Worm (Caenorhabditis elegans) whole organism, late embryonic: Measurements from ENCODE around the gene R12B2.6.
A peak's percentile ranks its signal among the peaks of the same experiment; 100 is the strongest.

ENCODE experiments used
- C08G9.2 ChIP-seq: sonication (generic microtip); optimal IDR thresholded peaks from 2 replicates; lab custom pipeline; 2016; ENCODE audit warnings: mild to moderate bottlenecking, missing genetic modification characterization, moderate library complexity, missing compliant biosample characterization
- C38D4.7 ChIP-seq: fragments of 200-800 bp; sonication (Bioruptor generic); optimal IDR thresholded peaks from 2 replicates; lab custom pipeline; 2018; ENCODE audit warnings: mild to moderate bottlenecking, missing genetic modification characterization, moderate library complexity, missing compliant biosample characterization
- F13H6.1 ChIP-seq: sonication (generic microtip); optimal IDR thresholded peaks from 2 replicates; lab custom pipeline; 2016; ENCODE audit warnings: missing genetic modification characterization, missing compliant biosample characterization
- K02D7.2 ChIP-seq: sonication (generic microtip); optimal IDR thresholded peaks from 2 replicates; lab custom pipeline; 2017; ENCODE audit warnings: mild to moderate bottlenecking, missing genetic modification characterization, missing compliant biosample characterization
- Y22D7AL.16 ChIP-seq: sonication (generic microtip); optimal IDR thresholded peaks from 2 replicates; lab custom pipeline; 2016; ENCODE audit warnings: missing genetic modification characterization, missing compliant biosample characterization
- ceh-14 ChIP-seq: sonication (generic microtip); optimal IDR thresholded peaks from 2 replicates; lab custom pipeline; 2016; ENCODE audit warnings: missing genotype, missing genetic modification characterization, missing compliant biosample characterization
- ceh-2 ChIP-seq: sonication (generic microtip); optimal IDR thresholded peaks from 2 replicates; lab custom pipeline; 2016; ENCODE audit warnings: missing genotype, missing genetic modification characterization, missing compliant biosample characterization
- ceh-31 ChIP-seq: sonication (generic microtip); optimal IDR thresholded peaks from 2 replicates; lab custom pipeline; 2016; ENCODE audit warnings: missing genetic modification characterization, missing compliant biosample characterization
- ceh-45 ChIP-seq: fragments of 200-800 bp; sonication (Bioruptor generic); IDR thresholded peaks from 2 replicates; pipeline ENCODE4 v1.3.6; 2022; ENCODE audit warnings: missing genetic modification reagents, missing genetic modification characterization, missing compliant biosample characterization
- ceh-48 ChIP-seq: sonication (generic microtip); optimal IDR thresholded peaks from 2 replicates; lab custom pipeline; 2016; ENCODE audit warnings: missing genetic modification characterization, inconsistent platforms, missing compliant biosample characterization
- ceh-9 ChIP-seq: sonication (generic microtip); optimal IDR thresholded peaks from 2 replicates; lab custom pipeline; 2016; ENCODE audit warnings: mild to moderate bottlenecking, missing genetic modification characterization, inconsistent platforms, missing compliant biosample characterization
- dmd-4 ChIP-seq: sonication (generic microtip); optimal IDR thresholded peaks from 2 replicates; lab custom pipeline; 2016; ENCODE audit warnings: borderline replicate concordance, missing genetic modification characterization, missing compliant biosample characterization
- elt-2 ChIP-seq: sonication (generic microtip); optimal IDR thresholded peaks from 2 replicates; lab custom pipeline; 2016; ENCODE audit warnings: missing genetic modification reagents, missing genetic modification characterization, missing compliant biosample characterization
- ets-4 ChIP-seq: sonication (generic microtip); optimal IDR thresholded peaks from 2 replicates; lab custom pipeline; 2016; ENCODE audit warnings: missing genetic modification characterization, missing compliant biosample characterization
- fax-1 ChIP-seq: sonication (generic microtip); optimal IDR thresholded peaks from 2 replicates; lab custom pipeline; 2016; ENCODE audit warnings: missing genotype, missing genetic modification characterization, missing compliant biosample characterization
- fkh-6 ChIP-seq: sonication (generic microtip); optimal IDR thresholded peaks from 2 replicates; lab custom pipeline; 2016; ENCODE audit warnings: missing genetic modification characterization, missing compliant biosample characterization
- gmeb-2 ChIP-seq: sonication (generic microtip); optimal IDR thresholded peaks from 2 replicates; lab custom pipeline; 2016; ENCODE audit warnings: missing genetic modification characterization, inconsistent platforms, missing compliant biosample characterization
- hlh-15 ChIP-seq: sonication (generic microtip); optimal IDR thresholded peaks from 2 replicates; lab custom pipeline; 2016; ENCODE audit warnings: missing genetic modification characterization, missing compliant biosample characterization
- hlh-8 ChIP-seq: sonication (generic microtip); optimal IDR thresholded peaks from 2 replicates; lab custom pipeline; 2016; ENCODE audit warnings: missing genotype, missing genetic modification characterization, missing compliant biosample characterization
- lim-6 ChIP-seq: sonication (generic microtip); optimal IDR thresholded peaks from 2 replicates; lab custom pipeline; 2016; ENCODE audit warnings: missing genetic modification characterization, missing compliant biosample characterization
- lin-11 ChIP-seq: fragments of 200-800 bp; sonication (Bioruptor generic); optimal IDR thresholded peaks from 2 replicates; lab custom pipeline; 2018; ENCODE audit warnings: mild to moderate bottlenecking, missing genetic modification characterization, missing compliant biosample characterization
- mec-3 ChIP-seq: sonication (generic microtip); optimal IDR thresholded peaks from 2 replicates; lab custom pipeline; 2016; ENCODE audit warnings: borderline replicate concordance, missing genetic modification characterization, missing compliant biosample characterization
- nfya-1 ChIP-seq: sonication (generic microtip); optimal IDR thresholded peaks from 2 replicates; lab custom pipeline; 2017; ENCODE audit warnings: missing genetic modification characterization, mild to moderate bottlenecking, missing compliant biosample characterization, antibody characterized with exemption, moderate library complexity
- nhr-11 ChIP-seq: fragments of 150-350 bp; optimal IDR thresholded peaks from 2 replicates; lab custom pipeline; 2014; ENCODE audit warnings: missing biosample characterization, missing genetic modification characterization
- nhr-232 ChIP-seq: sonication (generic microtip); optimal IDR thresholded peaks from 2 replicates; lab custom pipeline; 2016; ENCODE audit warnings: missing genetic modification characterization, missing compliant biosample characterization
- odd-2 ChIP-seq: sonication (generic microtip); optimal IDR thresholded peaks from 2 replicates; lab custom pipeline; 2017; ENCODE audit warnings: antibody characterized with exemption, mild to moderate bottlenecking, missing genetic modification characterization, missing compliant biosample characterization
- pag-3 ChIP-seq: sonication (generic microtip); optimal IDR thresholded peaks from 2 replicates; lab custom pipeline; 2016; ENCODE audit warnings: missing compliant biosample characterization, missing genetic modification characterization, borderline replicate concordance
- pax-1 ChIP-seq: fragments of 150-350 bp; optimal IDR thresholded peaks from 2 replicates; lab custom pipeline; 2014; ENCODE audit warnings: missing biosample characterization, missing genetic modification characterization
- pha-4 ChIP-seq: fragments of 150-350 bp; optimal IDR thresholded peaks from 2 replicates; lab custom pipeline; 2018; ENCODE audit warnings: missing biosample characterization, missing genetic modification reagents, missing genetic modification characterization
- pros-1 ChIP-seq: fragments of 150-350 bp; optimal IDR thresholded peaks from 2 replicates; lab custom pipeline; 2014; ENCODE audit warnings: missing biosample characterization, missing genetic modification reagents, missing genetic modification characterization
- rnt-1 ChIP-seq: sonication (generic microtip); optimal IDR thresholded peaks from 2 replicates; lab custom pipeline; 2016; ENCODE audit warnings: missing genetic modification characterization, missing compliant biosample characterization
- sdc-2 ChIP-seq: sonication (generic microtip); optimal IDR thresholded peaks from 2 replicates; lab custom pipeline; 2016; ENCODE audit warnings: missing genotype, missing genetic modification characterization, missing compliant biosample characterization
- sox-4 ChIP-seq: sonication (generic microtip); optimal IDR thresholded peaks from 2 replicates; lab custom pipeline; 2017; ENCODE audit warnings: mild to moderate bottlenecking, missing genetic modification characterization, inconsistent platforms, missing compliant biosample characterization
- tbx-2 ChIP-seq: sonication (generic microtip); optimal IDR thresholded peaks from 2 replicates; lab custom pipeline; 2016; ENCODE audit warnings: missing genetic modification characterization, missing compliant biosample characterization
- tbx-7 ChIP-seq: sonication (generic microtip); optimal IDR thresholded peaks from 2 replicates; lab custom pipeline; 2016; ENCODE audit warnings: missing genotype, missing genetic modification characterization, missing compliant biosample characterization
- unc-3 ChIP-seq, 2 experiments: fragments of 200-800 bp in 1 of 2; sonication (Bioruptor generic) in 1 of 2; sonication (generic microtip) in 1 of 2; conservative IDR thresholded peaks in 1 of 2; optimal IDR thresholded peaks in 1 of 2; 2 replicates each; pipeline versions ENCODE4 v1.3.6 to Lab custom; 2016 to 2022; ENCODE audit warnings: missing compliant biosample characterization in 2 of 2, missing genetic modification characterization in 2 of 2, missing genetic modification reagents in 1 of 2
- unc-42 ChIP-seq: sonication (generic microtip); optimal IDR thresholded peaks from 2 replicates; lab custom pipeline; 2016; ENCODE audit warnings: missing genotype, missing genetic modification characterization, missing compliant biosample characterization
- unc-55 ChIP-seq: sonication (generic microtip); optimal IDR thresholded peaks from 2 replicates; lab custom pipeline; 2017; ENCODE audit warnings: missing biosample characterization, missing genetic modification reagents, missing genetic modification characterization
- unc-86 ChIP-seq: sonication (generic microtip); optimal IDR thresholded peaks from 2 replicates; lab custom pipeline; 2016; ENCODE audit warnings: missing genetic modification characterization, missing compliant biosample characterization
- ztf-16 ChIP-seq: sonication (generic microtip); optimal IDR thresholded peaks from 2 replicates; lab custom pipeline; 2017; ENCODE audit warnings: missing genetic modification characterization, missing compliant biosample characterization

The R12B2.6 gene

ce11 chrIII:5875705-5876104 is 41.8 kb upstream of the R12B2.6 start:
- peak; percentile 74 for TF ChIP-seq elt-2 (tag; lab: Kevin White, UChicago)
- no peak for TF ChIP-seq lin-11 (tag; lab: Kevin White, UChicago)
- TF ChIP-seq, all 69 proteins: peak for 1

- no peak for TF ChIP-seq nhr-232 (tag; lab: Kevin White, UChicago)
- no peak for TF ChIP-seq lim-6 (tag; lab: Kevin White, UChicago)
- TF ChIP-seq fkh-6: no peak
- no peak for TF ChIP-seq ceh-2
- TF ChIP-seq ceh-14: no peak
- TF ChIP-seq sdc-2 (tag; lab: Kevin White, UChicago): no peak
- no peak for TF ChIP-seq unc-86
- no peak for TF ChIP-seq unc-42 (tag; lab: Kevin White, UChicago)
- TF ChIP-seq dmd-4 (tag; lab: Kevin White, UChicago): no peak
- no peak for TF ChIP-seq ceh-31
- no peak for TF ChIP-seq C38D4.7
- no peak for TF ChIP-seq ztf-16 (tag; lab: Kevin White, UChicago)
- no peak for TF ChIP-seq ceh-9 (tag; lab: Kevin White, UChicago)
- no peak for TF ChIP-seq hlh-15 (tag; lab: Kevin White, UChicago)
- TF ChIP-seq gmeb-2 (tag; lab: Kevin White, UChicago): no peak
- no peak for TF ChIP-seq K02D7.2
Measured at ce11 chrIII:5875418-5875702, 41.4 kb upstream of the R12B2.6 start.

DNA sequence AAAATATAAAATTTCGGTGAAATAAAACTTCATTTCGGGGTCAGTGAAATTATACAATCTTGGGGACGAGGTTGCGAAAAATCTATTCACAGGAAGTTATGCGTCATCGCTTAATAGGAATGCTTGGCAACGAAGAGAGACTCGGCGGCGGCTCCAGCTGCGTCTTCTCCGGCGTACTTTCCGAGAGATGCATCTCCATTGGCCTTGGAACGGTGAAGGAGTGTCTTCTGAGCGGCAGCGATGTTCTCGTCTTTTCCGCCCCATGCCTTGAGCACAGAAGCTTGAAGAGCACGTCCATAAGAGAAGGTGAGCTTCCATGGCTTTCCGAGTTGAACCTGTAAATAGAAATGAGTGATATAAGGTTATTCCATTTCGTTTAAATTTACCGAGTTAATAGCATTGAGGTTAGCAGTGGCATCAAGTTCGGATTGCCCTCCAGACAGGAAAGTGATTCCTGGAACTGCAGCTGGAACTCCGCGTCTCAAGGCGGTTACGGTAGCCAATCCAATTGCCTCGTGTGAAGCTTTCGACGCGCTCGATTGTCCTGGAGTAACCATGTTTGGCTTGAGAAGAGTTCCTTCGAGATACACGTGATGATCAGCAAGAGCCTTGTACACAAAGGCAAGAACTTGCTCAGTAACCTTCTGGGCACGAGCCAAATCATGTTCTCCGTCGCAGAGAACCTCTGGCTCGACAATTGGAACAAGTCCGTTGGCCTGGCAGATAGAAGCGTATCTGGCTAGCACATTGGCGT is 40.9 kb upstream of the R12B2.6 start:
- no peak for TF ChIP-seq fkh-6
- TF ChIP-seq lim-6 (tag; lab: Kevin White, UChicago): no peak
- TF ChIP-seq unc-42 (tag; lab: Kevin White, UChicago): no peak
- TF ChIP-seq rnt-1 (tag; lab: Kevin White, UChicago): no peak
- TF ChIP-seq hlh-15 (tag; lab: Kevin White, UChicago): no peak
- TF ChIP-seq Y22D7AL.16 (tag; lab: Kevin White, UChicago): no peak
- TF ChIP-seq mec-3 (tag; lab: Kevin White, UChicago): no peak
- no peak for TF ChIP-seq nhr-11 (tag; lab: Kevin White, UChicago)
- no peak for TF ChIP-seq lin-11 (tag; lab: Kevin White, UChicago)
- no peak for TF ChIP-seq tbx-7 (tag; lab: Kevin White, UChicago)
- TF ChIP-seq nfya-1 (tag; lab: Kevin White, UChicago): no peak
- no peak for TF ChIP-seq pha-4 (tag; lab: Kevin White, UChicago)
- no peak for TF ChIP-seq sox-4 (tag; lab: Kevin White, UChicago)

ce11 chrIII:5874263-5874662 is 40.3 kb upstream of the R12B2.6 start:
- no peak for TF ChIP-seq ceh-45
- no peak for TF ChIP-seq F13H6.1 (tag; lab: Kevin White, UChicago)
- TF ChIP-seq unc-55: peak; percentile 59

ce11 chrIII:5872288-5872687 is 38.3 kb upstream of the R12B2.6 start:
- TF ChIP-seq fkh-6 (no peak), unc-3 (GFP tag; conservative IDR thresholded peaks at IDR 0.05; lab: Robert Waterston, UW) (no peak), unc-3 (tag; optimal IDR thresholded peaks at IDR 0.05; lab: Kevin White, UChicago) (no peak), sox-4 (tag; lab: Kevin White, UChicago) (no peak), hlh-8 (tag; lab: Kevin White, UChicago) (peak; percentile 36), lim-6 (tag; lab: Kevin White, UChicago) (no peak)
- TF ChIP-seq, all 69 proteins: peak for 1

- TF ChIP-seq odd-2 (tag; lab: Kevin White, UChicago) (no peak), ets-4 (peak; percentile 99), pros-1 (tag; lab: Kevin White, UChicago) (no peak), unc-86 (no peak), ceh-14 (peak; percentile 35), pag-3 (tag; lab: Kevin White, UChicago) (no peak), lin-11 (tag; lab: Kevin White, UChicago) (no peak), ceh-2 (peak; percentile 80), ceh-31 (peak; percentile 89), tbx-2 (tag; lab: Kevin White, UChicago) (peak; percentile 85), fax-1 (tag; lab: Kevin White, UChicago) (peak; percentile 53), nhr-232 (tag; lab: Kevin White, UChicago) (no peak), C08G9.2 (tag; lab: Kevin White, UChicago) (peak; percentile 86), ceh-48 (no peak), elt-2 (tag; lab: Kevin White, UChicago) (peak; percentile 38), nhr-11 (tag; lab: Kevin White, UChicago) (no peak), nfya-1 (tag; lab: Kevin White, UChicago) (peak; percentile 7), F13H6.1 (tag; lab: Kevin White, UChicago) (peak; percentile 19), unc-42 (tag; lab: Kevin White, UChicago) (peak; percentile 50), pax-1 (tag; lab: Kevin White, UChicago) (peak; percentile 14)
Measured at ce11 chrIII:5871760-5872159, 37.8 kb upstream of the R12B2.6 start, which contains the start of the genes F01F1.11 and F01F1.3. TSS of gene F01F1.11 (minus strand) at chrIII:5871877. TSS of gene F01F1.3 (plus strand) at chrIII:5871938.
